Worm (Caenorhabditis elegans) whole organism, late embryonic: Measurements from ENCODE around the gene dsl-6.
A peak's percentile ranks its signal among the peaks of the same experiment; 100 is the strongest.

Experiments
- C08G9.2 ChIP-seq: sonication (generic microtip); optimal IDR thresholded peaks from 2 replicates; lab custom pipeline; 2016; ENCODE audit warnings: mild to moderate bottlenecking, missing genetic modification characterization, moderate library complexity, missing compliant biosample characterization
- F13H6.1 ChIP-seq: sonication (generic microtip); optimal IDR thresholded peaks from 2 replicates; lab custom pipeline; 2016; ENCODE audit warnings: missing genetic modification characterization, missing compliant biosample characterization
- K09A11.1 ChIP-seq: sonication (generic microtip); optimal IDR thresholded peaks from 2 replicates; lab custom pipeline; 2017; ENCODE audit warnings: antibody characterized with exemption, mild to moderate bottlenecking, missing genetic modification characterization, missing compliant biosample characterization; ENCODE audit not compliant: insufficient read depth
- T23F11.4 ChIP-seq: fragments of 200-800 bp; sonication (Bioruptor generic); optimal IDR thresholded peaks from 2 replicates; lab custom pipeline; 2018; ENCODE audit warnings: mild to moderate bottlenecking, missing genetic modification characterization, missing compliant biosample characterization
- ceh-18 ChIP-seq: sonication (generic microtip); optimal IDR thresholded peaks from 2 replicates; lab custom pipeline; 2016; ENCODE audit warnings: missing genetic modification characterization, missing compliant biosample characterization
- ceh-45 ChIP-seq: fragments of 200-800 bp; sonication (Bioruptor generic); IDR thresholded peaks from 2 replicates; pipeline ENCODE4 v1.3.6; 2022; ENCODE audit warnings: missing genetic modification reagents, missing genetic modification characterization, missing compliant biosample characterization
- ceh-48 ChIP-seq: sonication (generic microtip); optimal IDR thresholded peaks from 2 replicates; lab custom pipeline; 2016; ENCODE audit warnings: missing genetic modification characterization, inconsistent platforms, missing compliant biosample characterization
- che-1 ChIP-seq: sonication (generic microtip); optimal IDR thresholded peaks from 2 replicates; lab custom pipeline; 2016; ENCODE audit warnings: mild to moderate bottlenecking, missing genetic modification characterization, missing compliant biosample characterization
- dve-1 ChIP-seq: sonication (generic microtip); optimal IDR thresholded peaks from 2 replicates; lab custom pipeline; 2017; ENCODE audit warnings: antibody characterized with exemption, mild to moderate bottlenecking, missing genetic modification characterization, missing compliant biosample characterization
- ets-4 ChIP-seq: sonication (generic microtip); optimal IDR thresholded peaks from 2 replicates; lab custom pipeline; 2016; ENCODE audit warnings: missing genetic modification characterization, missing compliant biosample characterization
- fkh-10 ChIP-seq: fragments of 150-350 bp; optimal IDR thresholded peaks from 2 replicates; lab custom pipeline; 2014; ENCODE audit warnings: missing biosample characterization, missing genetic modification reagents, missing genetic modification characterization
- fkh-6 ChIP-seq: sonication (generic microtip); optimal IDR thresholded peaks from 2 replicates; lab custom pipeline; 2016; ENCODE audit warnings: missing genetic modification characterization, missing compliant biosample characterization
- hlh-13 ChIP-seq: fragments of 200-800 bp; sonication (Bioruptor generic); optimal IDR thresholded peaks from 2 replicates; lab custom pipeline; 2018; ENCODE audit warnings: mild to moderate bottlenecking, missing genetic modification characterization, missing compliant biosample characterization
- hlh-15 ChIP-seq: sonication (generic microtip); optimal IDR thresholded peaks from 2 replicates; lab custom pipeline; 2016; ENCODE audit warnings: missing genetic modification characterization, missing compliant biosample characterization
- hlh-30 ChIP-seq: sonication (generic microtip); optimal IDR thresholded peaks from 2 replicates; lab custom pipeline; 2017; ENCODE audit warnings: antibody characterized with exemption, missing genetic modification characterization, missing compliant biosample characterization; ENCODE audit not compliant: insufficient read depth
- hlh-6 ChIP-seq: sonication (generic microtip); optimal IDR thresholded peaks from 2 replicates; lab custom pipeline; 2016; ENCODE audit warnings: missing genotype, missing genetic modification characterization, missing compliant biosample characterization
- hlh-8 ChIP-seq: sonication (generic microtip); optimal IDR thresholded peaks from 2 replicates; lab custom pipeline; 2016; ENCODE audit warnings: missing genotype, missing genetic modification characterization, missing compliant biosample characterization
- lim-6 ChIP-seq: sonication (generic microtip); optimal IDR thresholded peaks from 2 replicates; lab custom pipeline; 2016; ENCODE audit warnings: missing genetic modification characterization, missing compliant biosample characterization
- lin-11 ChIP-seq: fragments of 200-800 bp; sonication (Bioruptor generic); optimal IDR thresholded peaks from 2 replicates; lab custom pipeline; 2018; ENCODE audit warnings: mild to moderate bottlenecking, missing genetic modification characterization, missing compliant biosample characterization
- nhr-11 ChIP-seq: fragments of 150-350 bp; optimal IDR thresholded peaks from 2 replicates; lab custom pipeline; 2014; ENCODE audit warnings: missing biosample characterization, missing genetic modification characterization
- nhr-232 ChIP-seq: sonication (generic microtip); optimal IDR thresholded peaks from 2 replicates; lab custom pipeline; 2016; ENCODE audit warnings: missing genetic modification characterization, missing compliant biosample characterization
- npax-4 ChIP-seq: sonication (generic microtip); optimal IDR thresholded peaks from 2 replicates; lab custom pipeline; 2016; ENCODE audit warnings: missing genetic modification characterization, missing compliant biosample characterization
- odd-2 ChIP-seq: sonication (generic microtip); optimal IDR thresholded peaks from 2 replicates; lab custom pipeline; 2017; ENCODE audit warnings: antibody characterized with exemption, mild to moderate bottlenecking, missing genetic modification characterization, missing compliant biosample characterization
- pha-2 ChIP-seq: sonication (generic microtip); optimal IDR thresholded peaks from 2 replicates; lab custom pipeline; 2017; ENCODE audit warnings: mild to moderate bottlenecking, missing genetic modification characterization, missing compliant biosample characterization
- ref-2 ChIP-seq: sonication (generic microtip); optimal IDR thresholded peaks from 2 replicates; lab custom pipeline; 2016; ENCODE audit warnings: missing genetic modification characterization, missing compliant biosample characterization
- rnt-1 ChIP-seq: sonication (generic microtip); optimal IDR thresholded peaks from 2 replicates; lab custom pipeline; 2016; ENCODE audit warnings: missing genetic modification characterization, missing compliant biosample characterization
- sdc-2 ChIP-seq: sonication (generic microtip); optimal IDR thresholded peaks from 2 replicates; lab custom pipeline; 2016; ENCODE audit warnings: missing genotype, missing genetic modification characterization, missing compliant biosample characterization
- sox-4 ChIP-seq: sonication (generic microtip); optimal IDR thresholded peaks from 2 replicates; lab custom pipeline; 2017; ENCODE audit warnings: mild to moderate bottlenecking, missing genetic modification characterization, inconsistent platforms, missing compliant biosample characterization
- syd-9 ChIP-seq: sonication (generic microtip); optimal IDR thresholded peaks from 2 replicates; lab custom pipeline; 2016; ENCODE audit warnings: mild to moderate bottlenecking, missing genetic modification characterization, moderate library complexity, missing compliant biosample characterization
- ttx-3 ChIP-seq: sonication (generic microtip); optimal IDR thresholded peaks from 2 replicates; lab custom pipeline; 2016; ENCODE audit warnings: missing genetic modification reagents, missing genetic modification characterization, missing compliant biosample characterization
- unc-42 ChIP-seq: sonication (generic microtip); optimal IDR thresholded peaks from 2 replicates; lab custom pipeline; 2016; ENCODE audit warnings: missing genotype, missing genetic modification characterization, missing compliant biosample characterization
- unc-55 ChIP-seq: sonication (generic microtip); optimal IDR thresholded peaks from 2 replicates; lab custom pipeline; 2017; ENCODE audit warnings: missing biosample characterization, missing genetic modification reagents, missing genetic modification characterization
- unc-86 ChIP-seq: sonication (generic microtip); optimal IDR thresholded peaks from 2 replicates; lab custom pipeline; 2016; ENCODE audit warnings: missing genetic modification characterization, missing compliant biosample characterization
- zip-5 ChIP-seq: sonication (generic microtip); optimal IDR thresholded peaks from 2 replicates; lab custom pipeline; 2016; ENCODE audit warnings: missing genetic modification characterization, missing compliant biosample characterization

The dsl-6 gene

DNA sequence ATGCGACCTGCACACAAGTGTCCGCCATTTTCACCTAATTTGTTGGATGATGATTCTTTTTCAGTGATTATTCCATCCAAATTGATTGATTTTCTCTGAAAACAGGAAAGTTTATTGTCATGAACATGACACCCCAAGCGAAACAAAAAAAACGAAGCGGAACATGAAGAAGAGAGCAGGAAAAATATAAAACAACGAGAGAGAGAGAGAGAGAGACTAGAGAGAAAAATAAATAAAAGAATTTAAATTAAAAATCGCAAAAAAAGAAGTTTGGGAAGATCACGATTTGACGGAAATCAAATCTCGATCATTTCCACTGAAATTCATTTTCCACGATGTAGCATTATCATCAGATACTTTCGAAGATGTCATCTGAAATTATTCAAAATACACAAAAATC lies 38.3 kb downstream of the dsl-6 start, which contains the start of gene klp-12:
TSS of gene klp-12 (minus strand) at position 101 of the 400 bp plus-strand sequence.
- TF ChIP-seq syd-9 (tag; lab: Kevin White, UChicago) = no peak
- no peak for TF ChIP-seq sdc-2 (tag; lab: Kevin White, UChicago)
- TF ChIP-seq rnt-1 (tag; lab: Kevin White, UChicago) = no peak
- TF ChIP-seq ttx-3 (tag; lab: Kevin White, UChicago) = no peak
- TF ChIP-seq T23F11.4 (GFP tag; lab: Kevin White, UChicago) = no peak
- no peak for TF ChIP-seq hlh-13 (GFP tag; lab: Kevin White, UChicago)
- no peak for TF ChIP-seq lin-11
- no peak for TF ChIP-seq zip-5 (tag; lab: Kevin White, UChicago)
- TF ChIP-seq hlh-6 (tag; lab: Kevin White, UChicago) = no peak
- TF ChIP-seq dve-1 (tag; lab: Kevin White, UChicago) = no peak
- no peak for TF ChIP-seq ceh-45 (GFP tag; lab: Robert Waterston, UW)
- TF ChIP-seq unc-86 (tag; lab: Kevin White, UChicago) = no peak
- no peak for TF ChIP-seq C08G9.2 (tag; lab: Kevin White, UChicago)
- TF ChIP-seq ref-2 (tag; lab: Kevin White, UChicago) = no peak
- TF ChIP-seq lim-6 (tag; lab: Kevin White, UChicago) = no peak
- TF ChIP-seq sox-4 (tag; lab: Kevin White, UChicago) = no peak
- no peak for TF ChIP-seq npax-4 (tag; lab: Kevin White, UChicago)

DNA sequence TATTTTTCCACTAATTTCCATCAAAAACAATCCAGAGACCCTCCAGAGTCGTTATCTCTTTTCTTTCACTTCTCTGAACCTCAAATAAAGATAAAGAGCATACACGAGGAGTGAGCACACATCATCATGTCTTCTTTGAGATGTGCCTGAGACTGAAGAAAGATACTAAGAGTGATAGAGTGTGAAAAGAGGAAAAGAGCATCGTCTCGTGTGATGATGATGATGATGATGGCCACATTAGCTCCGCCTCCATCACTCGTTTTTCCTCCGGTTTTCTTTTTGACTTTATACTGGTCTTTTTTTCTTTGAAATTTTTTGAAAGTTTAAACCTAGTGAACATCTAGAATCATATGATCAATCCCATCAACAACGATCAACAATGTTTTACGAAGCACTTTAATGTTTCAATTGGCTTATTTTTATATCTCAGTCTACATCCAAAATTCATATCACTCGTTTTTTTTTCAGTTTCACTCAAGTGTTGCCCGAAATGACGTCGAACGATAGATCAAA lies 44.1 kb downstream of the dsl-6 start, which contains the start of gene T01G1.2:
TSS of gene T01G1.2 (plus strand) at position 463 of the 513 bp plus-strand sequence.
- peak; percentile 67 for TF ChIP-seq unc-55 (GFP tag; lab: Kevin White, UChicago)
- TF ChIP-seq odd-2 (tag; lab: Kevin White, UChicago) = no peak
- TF ChIP-seq unc-42 (tag; lab: Kevin White, UChicago) = no peak
- no peak for TF ChIP-seq hlh-6 (tag; lab: Kevin White, UChicago)
- TF ChIP-seq fkh-6 (tag; lab: Kevin White, UChicago) = no peak
- TF ChIP-seq hlh-15 (tag; lab: Kevin White, UChicago) = no peak
- TF ChIP-seq ceh-18 (tag; lab: Kevin White, UChicago) = peak; percentile 36
- TF ChIP-seq, all 69 proteins: peak for 2

DNA sequence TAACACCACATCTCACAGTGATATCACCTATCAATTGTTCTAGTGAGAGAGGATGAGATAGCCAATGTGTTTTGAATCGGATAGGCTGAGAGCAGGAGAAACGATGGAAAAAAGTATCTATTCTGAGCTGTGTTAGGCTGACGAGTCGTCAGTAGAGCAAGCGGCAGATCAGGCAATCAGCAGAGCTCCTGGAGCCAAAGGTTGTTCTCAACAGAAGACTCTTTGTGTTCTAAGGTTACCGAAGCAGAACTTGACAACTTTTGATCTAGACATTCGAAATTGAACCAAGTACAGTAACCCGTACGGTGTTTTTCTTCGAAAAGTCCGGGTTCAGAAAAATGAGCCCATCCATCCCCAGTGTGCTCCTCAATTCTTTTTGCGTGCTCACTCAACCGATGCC lies 45.3 kb downstream of the dsl-6 start:
- no peak for TF ChIP-seq sdc-2 (tag; lab: Kevin White, UChicago)
- TF ChIP-seq ref-2 (tag; lab: Kevin White, UChicago) = no peak
- no peak for TF ChIP-seq F13H6.1
- no peak for TF ChIP-seq pha-2 (tag; lab: Kevin White, UChicago)

DNA sequence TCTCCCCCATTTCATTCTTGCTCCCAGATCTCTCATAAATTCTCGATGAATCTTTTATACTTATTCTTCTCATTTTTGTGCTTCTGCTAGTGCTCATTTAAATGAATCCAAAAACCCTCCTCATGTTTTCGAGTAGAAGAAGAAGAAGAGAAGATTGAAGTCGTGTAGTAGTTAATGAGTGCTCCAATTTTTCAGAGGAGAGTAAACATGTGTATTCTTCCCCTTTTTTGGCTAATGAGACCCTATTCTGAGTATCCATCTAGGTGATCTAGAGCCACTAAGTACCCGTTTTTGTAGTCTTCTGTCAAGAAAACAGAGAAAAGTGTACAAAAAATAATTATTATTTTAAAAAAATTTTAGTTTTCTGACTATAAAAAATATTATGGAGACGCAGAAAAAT lies 46.6 kb downstream of the dsl-6 start:
- TF ChIP-seq rnt-1 (tag; lab: Kevin White, UChicago) (no peak), hlh-15 (tag; lab: Kevin White, UChicago) (no peak), fkh-10 (GFP tag; lab: Kevin White, UChicago) (no peak), nhr-232 (tag; lab: Kevin White, UChicago) (no peak), ets-4 (tag; lab: Kevin White, UChicago) (no peak), hlh-8 (tag; lab: Kevin White, UChicago) (no peak), hlh-30 (tag; lab: Kevin White, UChicago) (no peak), K09A11.1 (tag; lab: Kevin White, UChicago) (no peak), ttx-3 (tag; lab: Kevin White, UChicago) (no peak), ceh-48 (tag; lab: Kevin White, UChicago) (no peak), unc-42 (tag; lab: Kevin White, UChicago) (no peak), odd-2 (tag; lab: Kevin White, UChicago) (no peak), nhr-11 (tag; lab: Kevin White, UChicago) (no peak), che-1 (no peak), C08G9.2 (tag; lab: Kevin White, UChicago) (no peak), dve-1 (tag; lab: Kevin White, UChicago) (no peak)
